Fruit fly (Drosophila melanogaster): Measurements from ENCODE around the gene CG4709.

CG4709 gene

DNA sequence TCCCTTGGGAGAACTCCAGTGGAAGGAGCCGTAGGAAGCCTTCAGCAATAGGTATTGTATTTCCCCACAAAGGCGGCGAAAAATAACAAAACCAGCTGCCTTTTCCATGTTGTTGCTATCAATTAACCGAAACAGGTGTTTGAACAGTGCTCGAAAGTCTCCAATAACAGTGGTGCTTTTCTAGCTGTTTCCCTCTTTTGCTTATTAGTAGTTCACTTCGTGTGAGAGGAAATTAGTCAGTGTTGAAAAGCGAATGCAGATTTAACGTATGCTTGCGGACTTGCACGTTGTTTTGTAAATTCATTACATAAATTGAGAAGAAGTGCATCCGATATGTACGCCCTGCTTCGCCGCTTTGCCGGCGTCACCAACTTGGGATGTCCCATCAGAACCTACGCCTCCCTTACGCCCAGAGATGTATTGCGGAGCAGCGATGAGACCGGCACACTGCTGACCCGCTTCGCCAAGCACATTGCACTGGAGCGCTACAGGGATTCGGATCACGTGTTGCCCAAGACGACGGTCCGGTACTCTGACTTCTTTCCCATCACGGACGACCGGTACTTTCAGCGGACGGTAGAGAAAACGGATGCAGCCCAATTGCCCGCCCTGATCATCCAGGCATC lies 15.4 kb upstream of the CG4709 start, which contains the start of the genes Datp and CG4619:
Datp (minus strand) TSS at position 160 of the 626 bp plus-strand sequence.
CG4619 (plus strand) TSS at position 233 of the 626 bp plus-strand sequence.
- TF ChIP-seq Vsx2 (GFP tag; optimal IDR thresholded peaks at IDR 0.05; ENCODE audit: partially characterized antibody), result no peak
- TF ChIP-seq dl (GFP tag; optimal IDR thresholded peaks at IDR 0.05; ENCODE audit: insufficient read depth in 1 of 2, partially characterized antibody in 2 of 2), result no peak
- peak; percentile 60 for TF ChIP-seq h (GFP tag; optimal IDR thresholded peaks at IDR 0.05)
- no peak for TF ChIP-seq pan (optimal IDR thresholded peaks at IDR 0.05)
- peak; percentile 40 for TF ChIP-seq CG9705 (GFP tag; optimal IDR thresholded peaks at IDR 0.05)
- no peak for TF ChIP-seq Hr78 (GFP tag; optimal IDR thresholded peaks at IDR 0.05)
- no peak for TF ChIP-seq dmrt93B (GFP tag; optimal IDR thresholded peaks at IDR 0.05)
- no peak for TF ChIP-seq usp (GFP tag; optimal IDR thresholded peaks at IDR 0.05)
- TF ChIP-seq Jra (GFP tag; optimal IDR thresholded peaks at IDR 0.05), result peak; percentile 58
- no peak for TF ChIP-seq N (GFP tag; optimal IDR thresholded peaks at IDR 0.05)
- TF ChIP-seq Mio (GFP tag; optimal IDR thresholded peaks at IDR 0.05), result no peak
- TF ChIP-seq woc (GFP tag; optimal IDR thresholded peaks at IDR 0.05), result no peak
- no peak for TF ChIP-seq brk (GFP tag; optimal IDR thresholded peaks at IDR 0.05)
- TF ChIP-seq Hnf4 (GFP tag; optimal IDR thresholded peaks at IDR 0.05), result peak; percentile 83
- TF ChIP-seq Dif (GFP tag; optimal IDR thresholded peaks at IDR 0.05; ENCODE audit: partially characterized antibody), result no peak
- peak; percentile 89 for TF ChIP-seq Myc (optimal IDR thresholded peaks at IDR 0.05)
- TF ChIP-seq OdsH (GFP tag; optimal IDR thresholded peaks at IDR 0.05), result peak; percentile 52
- no peak for TF ChIP-seq jim (GFP tag; optimal IDR thresholded peaks at IDR 0.05)
- peak; percentile 58 for TF ChIP-seq br (GFP tag; optimal IDR thresholded peaks at IDR 0.05)
- no peak for TF ChIP-seq Abd-B (GFP tag; optimal IDR thresholded peaks at IDR 0.05)
- TF ChIP-seq GATAd (GFP tag; optimal IDR thresholded peaks at IDR 0.05), result no peak
- TF ChIP-seq foxo (GFP tag; optimal IDR thresholded peaks at IDR 0.05), result peak; percentile 2 to 69
- no peak for TF ChIP-seq Rel (GFP tag; optimal IDR thresholded peaks at IDR 0.05)
- TF ChIP-seq Rel (tag; optimal IDR thresholded peaks at IDR 0.05), result peak; percentile 36
- no peak for TF ChIP-seq lola (GFP tag; optimal IDR thresholded peaks at IDR 0.05)
- TF ChIP-seq tai (GFP tag; optimal IDR thresholded peaks at IDR 0.05), result no peak
- peak; percentile 52 for TF ChIP-seq fru (GFP tag; optimal IDR thresholded peaks at IDR 0.05)
- peak; percentile 20 for TF ChIP-seq CG32264 (GFP tag; optimal IDR thresholded peaks at IDR 0.05)
- no peak for TF ChIP-seq ey (GFP tag; optimal IDR thresholded peaks at IDR 0.05)
- peak; percentile 78 for TF ChIP-seq Hr83 (GFP tag; optimal IDR thresholded peaks at IDR 0.05; ENCODE audit: poor library complexity, severe bottlenecking)
- TF ChIP-seq Sp1 (GFP tag; optimal IDR thresholded peaks at IDR 0.05), result peak; percentile 34
- TF ChIP-seq sv (GFP tag; optimal IDR thresholded peaks at IDR 0.05), result peak; percentile 46
- TF ChIP-seq rgr (GFP tag; optimal IDR thresholded peaks at IDR 0.05), result peak; percentile 78
- no peak for TF ChIP-seq CrebA (GFP tag; optimal IDR thresholded peaks at IDR 0.05; ENCODE audit: borderline replicate concordance)
- peak; percentile 23 for TF ChIP-seq psq (GFP tag; optimal IDR thresholded peaks at IDR 0.05)
- peak; percentile 49 for TF ChIP-seq HLH106 (tag; optimal IDR thresholded peaks at IDR 0.05)

DNA sequence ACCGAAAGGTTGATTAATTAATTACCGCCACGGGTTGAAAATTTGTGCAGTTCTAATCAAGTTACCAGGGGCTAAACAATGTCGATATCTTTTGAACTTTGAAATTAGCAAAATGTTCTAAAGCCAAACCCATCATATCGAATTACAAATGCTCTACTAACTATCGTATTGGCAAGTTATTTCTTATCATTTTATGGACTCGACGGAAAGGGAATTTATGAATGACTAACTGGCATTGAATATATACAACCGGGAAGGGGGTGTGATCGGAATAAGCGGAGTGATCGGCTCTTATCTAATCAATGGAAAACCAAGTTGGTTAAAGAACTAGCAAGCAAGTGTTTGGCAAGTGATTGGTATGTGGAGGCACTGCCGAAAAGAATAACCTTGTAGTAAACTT lies 10.6 kb upstream of the CG4709 start:
- TF ChIP-seq woc (GFP tag; optimal IDR thresholded peaks at IDR 0.05) (no peak), Myc (optimal IDR thresholded peaks at IDR 0.05) (no peak), lola (GFP tag; optimal IDR thresholded peaks at IDR 0.05) (no peak), Dfd (GFP tag; optimal IDR thresholded peaks at IDR 0.05) (no peak), Abd-B (GFP tag; optimal IDR thresholded peaks at IDR 0.05) (no peak), tai (GFP tag; optimal IDR thresholded peaks at IDR 0.05) (no peak), fru (GFP tag; optimal IDR thresholded peaks at IDR 0.05) (peak; percentile 39), h (GFP tag; optimal IDR thresholded peaks at IDR 0.05) (peak; percentile 67), dmrt93B (GFP tag; optimal IDR thresholded peaks at IDR 0.05) (no peak), sv (GFP tag; optimal IDR thresholded peaks at IDR 0.05) (no peak), rgr (GFP tag; optimal IDR thresholded peaks at IDR 0.05) (peak; percentile 40), dl (GFP tag; optimal IDR thresholded peaks at IDR 0.05; ENCODE audit: insufficient read depth in 1 of 2, partially characterized antibody in 2 of 2) (no peak), GATAd (GFP tag; optimal IDR thresholded peaks at IDR 0.05) (no peak), sage (GFP tag; optimal IDR thresholded peaks at IDR 0.05) (no peak), usp (GFP tag; optimal IDR thresholded peaks at IDR 0.05) (no peak), OdsH (GFP tag; optimal IDR thresholded peaks at IDR 0.05) (no peak), foxo (GFP tag; optimal IDR thresholded peaks at IDR 0.05) (peak in 1 of 2 experiments; percentile 36), psq (GFP tag; optimal IDR thresholded peaks at IDR 0.05) (no peak), dsf (GFP tag; optimal IDR thresholded peaks at IDR 0.05; ENCODE audit: borderline replicate concordance) (no peak), ey (GFP tag; optimal IDR thresholded peaks at IDR 0.05) (peak; percentile 31), Sp1 (GFP tag; optimal IDR thresholded peaks at IDR 0.05) (no peak), Hnf4 (GFP tag; optimal IDR thresholded peaks at IDR 0.05) (peak; percentile 64), CG32264 (GFP tag; optimal IDR thresholded peaks at IDR 0.05) (no peak), brk (GFP tag; optimal IDR thresholded peaks at IDR 0.05) (no peak), Vsx2 (GFP tag; optimal IDR thresholded peaks at IDR 0.05; ENCODE audit: partially characterized antibody) (no peak), jim (GFP tag; optimal IDR thresholded peaks at IDR 0.05) (no peak)

Data from whole organism, wandering third instar larva.